Fruit fly (Drosophila melanogaster) whole organism, pupa: ENCODE measurements around the gene CG15877.

ENCODE experiments used
- CG10348 ChIP-seq: fragments of 200-800 bp; sonication (Bioruptor generic); IDR thresholded peaks from 2 replicates; pipeline ENCODE4 v1.3.6; 2022; ENCODE audit warnings: missing biosample characterization, missing genetic modification characterization
- CG12605 ChIP-seq: fragments of 200-800 bp; sonication (Bioruptor generic); IDR thresholded peaks from 2 replicates; pipeline ENCODE4 v1.3.6; 2022; ENCODE audit warnings: missing biosample characterization, missing genetic modification characterization
- CG32121 ChIP-seq: fragments of 200-800 bp; sonication (Bioruptor generic); IDR thresholded peaks from 2 replicates; pipeline ENCODE4 v1.3.6; 2022; ENCODE audit warnings: missing biosample characterization, missing genetic modification characterization
- CG9948 ChIP-seq: fragments of 200-800 bp; sonication (Bioruptor generic); optimal IDR thresholded peaks from 2 replicates; lab custom pipeline; 2018; ENCODE audit warnings: missing biosample characterization, mild to moderate bottlenecking, missing genetic modification characterization, moderate library complexity
- D1 ChIP-seq: fragments of 200-800 bp; sonication (Bioruptor generic); optimal IDR thresholded peaks from 2 replicates; lab custom pipeline; 2018; ENCODE audit warnings: missing biosample characterization, mild to moderate bottlenecking, missing genetic modification characterization, moderate library complexity
- EcR ChIP-seq: fragments of 200-800 bp; sonication (Bioruptor generic); optimal IDR thresholded peaks from 3 replicates; lab custom pipeline; 2019; ENCODE audit warnings: missing biosample characterization, missing genetic modification characterization, mild to moderate bottlenecking, moderate library complexity, missing genetic modification reagents
- Pif1A ChIP-seq: fragments of 200-800 bp; sonication (Bioruptor generic); optimal IDR thresholded peaks from 3 replicates; lab custom pipeline; 2016; ENCODE audit warnings: missing biosample characterization, missing genetic modification characterization
- fd96Ca ChIP-seq: fragments of 200-800 bp; sonication (Bioruptor generic); IDR thresholded peaks from 3 replicates; pipeline ENCODE4 v1.3.6; 2022; ENCODE audit warnings: missing biosample characterization, missing genetic modification characterization
- gl ChIP-seq: fragments of 200-800 bp; sonication (Bioruptor generic); optimal IDR thresholded peaks from 2 replicates; lab custom pipeline; 2018; ENCODE audit warnings: missing biosample characterization, mild to moderate bottlenecking, missing genetic modification characterization
- rn ChIP-seq: fragments of 200-800 bp; sonication (Bioruptor generic); IDR thresholded peaks from 2 replicates; pipeline ENCODE4 v1.3.6; 2022; ENCODE audit warnings: missing biosample characterization, missing genetic modification characterization

dm6 chr3L:2422763-2423162 lies 45.4 kb upstream of the CG15877 start:
- TF ChIP-seq CG12605 (no peak), CG32121 (GFP tag; lab: Robert Waterston, UW) (no peak), CG9948 (tag; lab: Kevin White, UChicago) (no peak), EcR (GFP tag; lab: Kevin White, UChicago) (no peak), CG10348 (no peak), D1 (tag; lab: Kevin White, UChicago) (no peak), gl (tag; lab: Kevin White, UChicago) (no peak), rn (no peak), fd96Ca (no peak), Pif1A (GFP tag; lab: Kevin White, UChicago) (no peak)
